Fruit fly (Drosophila melanogaster): ENCODE data around the gene Hira.

Gene Hira

dm6 chrX:7700239-7700793 is 21.6 kb upstream of the Hira start (continued):
- peak; percentile 74 for TF ChIP-seq Dad (GFP tag; optimal IDR thresholded peaks at IDR 0.05)
- no peak for TF ChIP-seq usp (GFP tag; optimal IDR thresholded peaks at IDR 0.05)
- peak; percentile 93 for TF ChIP-seq Atf-2 (GFP tag; optimal IDR thresholded peaks at IDR 0.05)
- peak; percentile 80 for TF ChIP-seq CG17568 (GFP tag; optimal IDR thresholded peaks at IDR 0.05)
- peak; percentile 95 for TF ChIP-seq Sox102F (GFP tag; optimal IDR thresholded peaks at IDR 0.05)
- no peak for TF ChIP-seq CG7271 (tag; optimal IDR thresholded peaks at IDR 0.05)
- TF ChIP-seq Kr (GFP tag; optimal IDR thresholded peaks at IDR 0.05): no peak
- TF ChIP-seq CG34376 (GFP tag; optimal IDR thresholded peaks at IDR 0.05): peak; percentile 78
- peak; percentile 86 for TF ChIP-seq CG10209 (GFP tag; optimal IDR thresholded peaks at IDR 0.05)
- peak; percentile 77 for TF ChIP-seq CG15011 (GFP tag; optimal IDR thresholded peaks at IDR 0.05)
- TF ChIP-seq bowl (GFP tag; IDR thresholded peaks at IDR 0.05): peak; percentile 90
- TF ChIP-seq Sry-β (GFP tag; optimal IDR thresholded peaks at IDR 0.05): peak; percentile 16
- TF ChIP-seq CG8944 (GFP tag; optimal IDR thresholded peaks at IDR 0.05): peak; percentile 94
- peak; percentile 91 for TF ChIP-seq caup (GFP tag; optimal IDR thresholded peaks at IDR 0.05; ENCODE audit: severe bottlenecking)
- peak; percentile 85 for TF ChIP-seq dati (GFP tag; IDR thresholded peaks at IDR 0.05)
- peak; percentile 74 for TF ChIP-seq CG15601 (tag; optimal IDR thresholded peaks at IDR 0.05)
- TF ChIP-seq CG9876 (GFP tag; optimal IDR thresholded peaks at IDR 0.05): peak; percentile 89
- TF ChIP-seq Deaf1 (tag; optimal IDR thresholded peaks at IDR 0.05): peak; percentile 59
- peak; percentile 76 for TF ChIP-seq ERR (GFP tag; optimal IDR thresholded peaks at IDR 0.05)
- no peak for TF ChIP-seq pita (GFP tag; optimal IDR thresholded peaks at IDR 0.05)
- peak; percentile 93 for TF ChIP-seq Optix (GFP tag; IDR thresholded peaks at IDR 0.05)
- peak; percentile 18 for TF ChIP-seq CG8290 (GFP tag; optimal IDR thresholded peaks at IDR 0.05)
- peak in 1 of 2 experiments; percentile 99 for TF ChIP-seq CG8290 (tag; optimal IDR thresholded peaks at IDR 0.05)
- peak in 1 of 2 experiments; percentile 90 for TF ChIP-seq bsh (GFP tag; optimal IDR thresholded peaks at IDR 0.05)
- peak; percentile 83 for TF ChIP-seq CG15514 (GFP tag; optimal IDR thresholded peaks at IDR 0.05)
- TF ChIP-seq CG8924 (tag; optimal IDR thresholded peaks at IDR 0.05): peak; percentile 90
- TF ChIP-seq CG4617 (GFP tag; optimal IDR thresholded peaks at IDR 0.05; ENCODE audit: borderline replicate concordance): peak; percentile 70
- TF ChIP-seq sc (optimal IDR thresholded peaks at IDR 0.05): no peak
- TF ChIP-seq sc (GFP tag; optimal IDR thresholded peaks at IDR 0.05): peak; percentile 73
- TF ChIP-seq toy (GFP tag; IDR thresholded peaks at IDR 0.05): peak; percentile 84
- TF ChIP-seq tgo (GFP tag; IDR thresholded peaks at IDR 0.05): peak; percentile 93
- TF ChIP-seq bcd (GFP tag; optimal IDR thresholded peaks at IDR 0.05): peak; percentile 88
- TF ChIP-seq chif (GFP tag; optimal IDR thresholded peaks at IDR 0.05): peak; percentile 89 to 92
- TF ChIP-seq CG31365 (tag; optimal IDR thresholded peaks at IDR 0.05): peak; percentile 70
- TF ChIP-seq Xrp1 (GFP tag; IDR thresholded peaks at IDR 0.05): peak; percentile 89
- peak; percentile 91 for TF ChIP-seq Dbx (GFP tag; IDR thresholded peaks at IDR 0.05)
- TF ChIP-seq CG13894 (tag; optimal IDR thresholded peaks at IDR 0.05): peak; percentile 90
- TF ChIP-seq lab (GFP tag; optimal IDR thresholded peaks at IDR 0.05): peak; percentile 95
- TF ChIP-seq Mrtf (GFP tag; IDR thresholded peaks at IDR 0.05): peak; percentile 94
- TF ChIP-seq Lim3 (GFP tag; IDR thresholded peaks at IDR 0.05): peak; percentile 83
- peak; percentile 83 for TF ChIP-seq ewg (GFP tag; optimal IDR thresholded peaks at IDR 0.05)
- TF ChIP-seq Mes4 (GFP tag; optimal IDR thresholded peaks at IDR 0.05): peak; percentile 82
- peak; percentile 94 for TF ChIP-seq ab (GFP tag; optimal IDR thresholded peaks at IDR 0.05)
- TF ChIP-seq CG17385 (GFP tag; optimal IDR thresholded peaks at IDR 0.05): peak; percentile 89
- TF ChIP-seq kah (GFP tag; optimal IDR thresholded peaks at IDR 0.05): peak; percentile 85
- peak in 1 of 2 experiments; percentile 42 for TF ChIP-seq insv (GFP tag; optimal IDR thresholded peaks at IDR 0.05)
- peak; percentile 91 for TF ChIP-seq CG14050 (GFP tag; IDR thresholded peaks at IDR 0.05)
- TF ChIP-seq CG18476 (GFP tag; optimal IDR thresholded peaks at IDR 0.05): peak; percentile 86
- peak; percentile 37 for TF ChIP-seq CG2116 (GFP tag; optimal IDR thresholded peaks at IDR 0.05)
- peak; percentile 89 for TF ChIP-seq CG11695 (GFP tag; IDR thresholded peaks at IDR 0.05)
